Fruit fly (Drosophila melanogaster) whole organism, wandering third instar larva: ENCODE results near the gene CG15387.

ENCODE experiments used
- Jra ChIP-seq: sonication (Bioruptor generic); optimal IDR thresholded peaks from 2 replicates; lab custom pipeline; 2016; ENCODE audit warnings: missing biosample characterization, missing genetic modification characterization
- OdsH ChIP-seq: fragments of 200-800 bp; sonication (Bioruptor generic); optimal IDR thresholded peaks from 2 replicates; lab custom pipeline; 2016; ENCODE audit warnings: missing biosample characterization, mild to moderate bottlenecking, missing genetic modification characterization
- Vsx2 ChIP-seq: fragments of 200-300, 225-300 bp; sonication (Bioruptor generic); optimal IDR thresholded peaks from 2 replicates; lab custom pipeline; 2018; ENCODE audit warnings: missing biosample characterization, missing genetic modification characterization; ENCODE audit not compliant: partially characterized antibody
- fru ChIP-seq: fragments of 200-800 bp; sonication (Bioruptor generic); optimal IDR thresholded peaks from 3 replicates; lab custom pipeline; 2016; ENCODE audit warnings: missing biosample characterization, mild to moderate bottlenecking, missing genetic modification characterization
- lola ChIP-seq: fragments of >200 bp; optimal IDR thresholded peaks from 2 replicates; lab custom pipeline; 2017; ENCODE audit warnings: missing biosample characterization, missing genetic modification characterization
- psq ChIP-seq: fragments of 200-800 bp; sonication (Bioruptor generic); optimal IDR thresholded peaks from 3 replicates; lab custom pipeline; 2017; ENCODE audit warnings: missing biosample characterization, mild to moderate bottlenecking, missing genetic modification characterization, moderate library complexity
- sage ChIP-seq: fragments of 200-800 bp; sonication (Bioruptor generic); optimal IDR thresholded peaks from 2 replicates; lab custom pipeline; 2016; ENCODE audit warnings: missing biosample characterization, mild to moderate bottlenecking, missing genetic modification characterization

DNA sequence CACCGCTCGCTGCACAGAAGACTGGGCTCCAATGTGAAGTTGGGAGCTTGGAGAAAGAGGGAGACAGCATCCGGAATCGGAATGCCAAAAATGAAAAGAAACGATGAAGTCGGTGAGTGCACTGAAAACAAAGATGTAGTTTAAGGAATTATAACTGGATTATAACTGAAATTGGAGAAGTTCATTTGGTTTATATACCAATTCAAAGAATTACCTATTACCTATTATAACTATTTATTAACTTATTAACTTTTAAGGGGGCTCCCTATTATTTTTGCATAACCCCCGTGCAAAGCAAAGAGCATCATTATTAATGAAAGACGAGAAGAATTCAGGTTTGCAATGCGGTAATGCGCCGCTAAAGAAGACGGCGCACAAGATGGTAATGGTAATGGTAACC lies 41.4 kb downstream of the CG15387 start:
- TF ChIP-seq OdsH (GFP tag; lab: Kevin White, UChicago) (no peak), psq (no peak), fru (GFP tag; lab: Kevin White, UChicago) (peak; percentile 2), lola (no peak), Jra (GFP tag; lab: Kevin White, UChicago) (no peak), sage (no peak), Vsx2 (GFP tag; lab: Kevin White, UChicago) (no peak)
